Worm (Caenorhabditis elegans) whole organism, young adult: Measurements from ENCODE around the gene ZK757.1.

Experiments used
- B0019.2 ChIP-seq: fragments of 200-800 bp; sonication (Bioruptor generic); conservative IDR thresholded peaks from 2 replicates; pipeline ENCODE4 v1.3.6; 2022; ENCODE audit warnings: missing genetic modification reagents, missing genetic modification characterization, missing compliant biosample characterization
- C17E4.6 ChIP-seq: fragments of 200-800 bp; sonication (Bioruptor generic); IDR thresholded peaks from 2 replicates; pipeline ENCODE4 v1.3.6; 2022; ENCODE audit warnings: missing genetic modification reagents, missing genetic modification characterization, missing compliant biosample characterization
- D2030.7 ChIP-seq: fragments of 200-800 bp; sonication (Bioruptor generic); IDR thresholded peaks from 2 replicates; pipeline ENCODE4 v1.3.6; 2022; ENCODE audit warnings: missing genetic modification reagents, missing genetic modification characterization, missing compliant biosample characterization
- F10E7.11 ChIP-seq: sonication (generic microtip); optimal IDR thresholded peaks from 2 replicates; lab custom pipeline; 2017; ENCODE audit warnings: mild to moderate bottlenecking, missing genetic modification characterization, moderate library complexity, missing compliant biosample characterization
- F23B12.7 ChIP-seq: sonication (generic microtip); optimal IDR thresholded peaks from 2 replicates; lab custom pipeline; 2017; ENCODE audit warnings: missing genetic modification characterization, mild to moderate bottlenecking, missing compliant biosample characterization, antibody characterized with exemption, moderate library complexity; ENCODE audit not compliant: insufficient read depth
- F33H1.4 ChIP-seq: fragments of 200-800 bp; sonication (Bioruptor generic); IDR thresholded peaks from 2 replicates; pipeline ENCODE4 v1.3.6; 2022; ENCODE audit warnings: missing genetic modification reagents, missing genetic modification characterization, missing compliant biosample characterization
- F37B4.10 ChIP-seq: fragments of 200-800 bp; sonication (Bioruptor generic); IDR thresholded peaks from 2 replicates; pipeline ENCODE4 v1.3.6; 2022; ENCODE audit warnings: missing genetic modification characterization, missing compliant biosample characterization
- F55B11.4 ChIP-seq: sonication (generic microtip); optimal IDR thresholded peaks from 2 replicates; lab custom pipeline; 2016; ENCODE audit warnings: missing compliant biosample characterization, missing genetic modification characterization, borderline replicate concordance; ENCODE audit not compliant: insufficient read depth
- K12H6.12 ChIP-seq: fragments of 200-800 bp; sonication (Bioruptor generic); optimal IDR thresholded peaks from 2 replicates; lab custom pipeline; 2018; ENCODE audit warnings: mild to moderate bottlenecking, missing genetic modification characterization, missing compliant biosample characterization
- T26A5.8 ChIP-seq: sonication (generic microtip); optimal IDR thresholded peaks from 2 replicates; lab custom pipeline; 2016; ENCODE audit warnings: missing genetic modification characterization, missing compliant biosample characterization
- ama-1 ChIP-seq, 3 experiments: fragments of 150-350 bp in 1 of 3; sonication (generic microtip) in 2 of 3; optimal IDR thresholded peaks; 2 replicates each; lab custom pipeline; 2014 to 2018; ENCODE audit warnings: missing biosample characterization in 2 of 3, missing genetic modification characterization in 2 of 3, missing genetic modification reagents in 2 of 3
- aptf-3 ChIP-seq: fragments of 200-800 bp; sonication (Bioruptor generic); IDR thresholded peaks from 2 replicates; pipeline ENCODE4 v1.3.6; 2022; ENCODE audit warnings: missing genetic modification characterization, missing compliant biosample characterization
- atf-7 ChIP-seq: sonication (generic microtip); optimal IDR thresholded peaks from 2 replicates; lab custom pipeline; 2017; ENCODE audit warnings: mild to moderate bottlenecking, missing genetic modification characterization, missing compliant biosample characterization
- attf-3 ChIP-seq: fragments of 200-800 bp; sonication (Bioruptor generic); conservative IDR thresholded peaks from 2 replicates; pipeline ENCODE4 v1.3.6; 2022; ENCODE audit warnings: missing genetic modification reagents, missing genetic modification characterization, missing compliant biosample characterization
- attf-5 ChIP-seq: fragments of 200-800 bp; sonication (Bioruptor generic); optimal IDR thresholded peaks from 2 replicates; lab custom pipeline; 2018; ENCODE audit warnings: mild to moderate bottlenecking, missing genetic modification characterization, missing compliant biosample characterization
- ceh-27 ChIP-seq: fragments of 200-800 bp; sonication (Bioruptor generic); optimal IDR thresholded peaks from 2 replicates; lab custom pipeline; 2018; ENCODE audit warnings: mild to moderate bottlenecking, missing genetic modification characterization, moderate library complexity, missing compliant biosample characterization
- chd-7 ChIP-seq: sonication (generic microtip); optimal IDR thresholded peaks from 2 replicates; lab custom pipeline; 2016; ENCODE audit warnings: mild to moderate bottlenecking, missing genetic modification characterization, moderate library complexity, missing compliant biosample characterization
- dox-1 ChIP-seq: fragments of 200-800 bp; sonication (Bioruptor generic); IDR thresholded peaks from 2 replicates; pipeline ENCODE4 v1.3.6; 2022; ENCODE audit warnings: missing genetic modification reagents, missing genetic modification characterization, missing compliant biosample characterization
- dpff-1 ChIP-seq: sonication (generic microtip); optimal IDR thresholded peaks from 2 replicates; lab custom pipeline; 2017; ENCODE audit warnings: mild to moderate bottlenecking, missing genetic modification characterization, missing compliant biosample characterization
- dpl-1 ChIP-seq: fragments of 150-350 bp; optimal IDR thresholded peaks from 2 replicates; lab custom pipeline; 2014; ENCODE audit warnings: missing biosample characterization, missing genetic modification reagents, missing genetic modification characterization
- egl-44 ChIP-seq: fragments of 200-800 bp; sonication (Bioruptor generic); IDR thresholded peaks from 2 replicates; pipeline ENCODE4 v1.3.6; 2022; ENCODE audit warnings: missing genetic modification reagents, missing genetic modification characterization, missing compliant biosample characterization
- him-1 ChIP-seq: sonication (generic microtip); optimal IDR thresholded peaks from 2 replicates; lab custom pipeline; 2016; ENCODE audit warnings: missing genotype, missing genetic modification reagents, missing genetic modification characterization, missing compliant biosample characterization
- hmg-1.2 ChIP-seq: fragments of 200-800 bp; sonication (Bioruptor generic); IDR thresholded peaks from 2 replicates; pipeline ENCODE4 v1.3.6; 2022; ENCODE audit warnings: missing genetic modification reagents, missing genetic modification characterization, missing compliant biosample characterization
- hsf-1 ChIP-seq: fragments of 200-800 bp; sonication (Bioruptor generic); IDR thresholded peaks from 2 replicates; pipeline ENCODE4 v1.3.6; 2022; ENCODE audit warnings: missing genetic modification reagents, missing genetic modification characterization, missing compliant biosample characterization
- let-607 ChIP-seq, 2 experiments: fragments of 200-800 bp in 1 of 2; sonication (Bioruptor generic) in 1 of 2; sonication (generic microtip) in 1 of 2; optimal IDR thresholded peaks; 2 replicates each; lab custom pipeline; 2016 to 2018; ENCODE audit warnings: mild to moderate bottlenecking in 2 of 2, missing compliant biosample characterization in 2 of 2, missing genetic modification characterization in 2 of 2, moderate library complexity in 2 of 2, missing genotype in 1 of 2
- lin-35 ChIP-seq, 3 experiments: fragments of 150-350 bp in 2 of 3; sonication (generic microtip) in 1 of 3; optimal IDR thresholded peaks; 2 replicates each; lab custom pipeline; 2014 to 2018; ENCODE audit warnings: missing biosample characterization in 3 of 3, missing genetic modification characterization in 3 of 3, missing genetic modification reagents in 3 of 3
- lin-40 ChIP-seq: sonication (generic microtip); optimal IDR thresholded peaks from 2 replicates; lab custom pipeline; 2016; ENCODE audit warnings: missing genetic modification characterization, mild to moderate bottlenecking, missing compliant biosample characterization, missing genotype, missing genetic modification reagents
- lin-54 ChIP-seq: fragments of 200-800 bp; sonication (Bioruptor generic); optimal IDR thresholded peaks from 2 replicates; lab custom pipeline; 2018; ENCODE audit warnings: mild to moderate bottlenecking, missing genetic modification characterization, missing compliant biosample characterization
- madf-8 ChIP-seq: fragments of 200-800 bp; sonication (Bioruptor generic); conservative IDR thresholded peaks from 2 replicates; pipeline ENCODE4 v1.3.6; 2022; ENCODE audit warnings: missing genetic modification reagents, missing genetic modification characterization, missing compliant biosample characterization
- mcd-1 ChIP-seq: fragments of 200-800 bp; sonication (Bioruptor generic); IDR thresholded peaks from 2 replicates; pipeline ENCODE4 v1.3.6; 2022; ENCODE audit warnings: missing genetic modification reagents, missing genetic modification characterization, missing compliant biosample characterization
- mes-4 ChIP-seq: sonication (generic microtip); optimal IDR thresholded peaks from 2 replicates; lab custom pipeline; 2016; ENCODE audit warnings: missing genotype, missing genetic modification characterization, missing compliant biosample characterization
- nfyb-1 ChIP-seq: fragments of 200-800 bp; sonication (Bioruptor generic); IDR thresholded peaks from 2 replicates; pipeline ENCODE4 v1.3.6; 2022; ENCODE audit warnings: missing genetic modification reagents, missing genetic modification characterization, missing compliant biosample characterization
- nhr-27 ChIP-seq: fragments of 200-800 bp; sonication (Bioruptor generic); optimal IDR thresholded peaks from 2 replicates; lab custom pipeline; 2018; ENCODE audit warnings: mild to moderate bottlenecking, missing genetic modification characterization, moderate library complexity, missing compliant biosample characterization
- nhr-80 ChIP-seq: sonication (generic microtip); optimal IDR thresholded peaks from 2 replicates; lab custom pipeline; 2016; ENCODE audit warnings: missing genetic modification characterization, missing compliant biosample characterization
- pbrm-1 ChIP-seq: fragments of 200-800 bp; sonication (Bioruptor generic); IDR thresholded peaks from 2 replicates; pipeline ENCODE4 v1.3.6; 2022; ENCODE audit warnings: missing genetic modification reagents, missing genetic modification characterization, missing compliant biosample characterization
- rcor-1 ChIP-seq: fragments of 200-800 bp; sonication (Bioruptor generic); IDR thresholded peaks from 2 replicates; pipeline ENCODE4 v1.3.6; 2022; ENCODE audit warnings: missing genetic modification reagents, missing genetic modification characterization, missing compliant biosample characterization
- rec-8 ChIP-seq, 2 experiments: sonication (generic microtip); optimal IDR thresholded peaks; 2 replicates each; lab custom pipeline; 2016; ENCODE audit warnings: mild to moderate bottlenecking in 2 of 2, missing genetic modification characterization in 2 of 2, missing genetic modification reagents in 2 of 2, missing genotype in 2 of 2, missing biosample characterization in 1 of 2, missing compliant biosample characterization in 1 of 2, moderate library complexity in 1 of 2
- snpc-1.3 ChIP-seq: sonication (generic microtip); optimal IDR thresholded peaks from 2 replicates; lab custom pipeline; 2017; ENCODE audit warnings: missing genetic modification characterization, mild to moderate bottlenecking, missing compliant biosample characterization, antibody characterized with exemption, moderate library complexity, missing genotype, missing genetic modification reagents; ENCODE audit not compliant: insufficient read depth
- snpc-3.4 ChIP-seq: sonication (generic microtip); optimal IDR thresholded peaks from 2 replicates; lab custom pipeline; 2017; ENCODE audit warnings: missing genetic modification characterization, mild to moderate bottlenecking, missing compliant biosample characterization, antibody characterized with exemption, moderate library complexity, missing genotype, missing genetic modification reagents
- somi-1 ChIP-seq: fragments of 200-800 bp; sonication (Bioruptor generic); optimal IDR thresholded peaks from 2 replicates; lab custom pipeline; 2018; ENCODE audit warnings: mild to moderate bottlenecking, missing genetic modification characterization, missing compliant biosample characterization
- zfh-2 ChIP-seq: fragments of 200-800 bp; sonication (Bioruptor generic); conservative IDR thresholded peaks from 2 replicates; pipeline ENCODE4 v1.3.6; 2022; ENCODE audit warnings: missing genetic modification reagents, missing genetic modification characterization, missing compliant biosample characterization
- ztf-18 ChIP-seq: sonication (generic microtip); optimal IDR thresholded peaks from 2 replicates; lab custom pipeline; 2016; ENCODE audit warnings: missing genotype, mild to moderate bottlenecking, missing genetic modification characterization, missing compliant biosample characterization
- ztf-26 ChIP-seq: sonication (generic microtip); optimal IDR thresholded peaks from 2 replicates; lab custom pipeline; 2017; ENCODE audit warnings: missing genetic modification characterization, missing compliant biosample characterization
- ztf-3 ChIP-seq: fragments of 200-800 bp; sonication (Bioruptor generic); optimal IDR thresholded peaks from 2 replicates; lab custom pipeline; 2018; ENCODE audit warnings: mild to moderate bottlenecking, missing genetic modification characterization, missing compliant biosample characterization
- ztf-6 ChIP-seq: fragments of 200-800 bp; sonication (Bioruptor generic); IDR thresholded peaks from 2 replicates; pipeline ENCODE4 v1.3.6; 2022; ENCODE audit warnings: missing genetic modification reagents, missing genetic modification characterization, missing compliant biosample characterization

Gene ZK757.1

ce11 chrIII:9822942-9823341 lies 48.0 kb downstream of the ZK757.1 start, which contains the start of gene arl-5:
TSS of gene arl-5 (plus strand) at chrIII:9823242.
- TF ChIP-seq T26A5.8 = no peak
- TF ChIP-seq, all 124 proteins: peak for 0

- TF ChIP-seq F55B11.4 (tag; lab: Kevin White, UChicago) (no peak), lin-40 (tag; lab: Kevin White, UChicago) (peak; percentile 37), let-607 (tag; optimal IDR thresholded peaks at IDR 0.05; lab: Kevin White, UChicago) (peak; percentile 39 to 46), K12H6.12 (peak; percentile 56), ztf-3 (GFP tag; lab: Kevin White, UChicago) (no peak), lin-54 (GFP tag; lab: Kevin White, UChicago) (peak; percentile 36), madf-8 (no peak), nhr-27 (tag; lab: Kevin White, UChicago) (no peak), C17E4.6 (no peak), rec-8 (tag; optimal IDR thresholded peaks at IDR 0.05; lab: Kevin White, UChicago) (no peak), mcd-1 (GFP tag; lab: Robert Waterston, UW) (peak; percentile 46; the same call in 1 of the 2 replicates), ztf-18 (peak; percentile 31), snpc-3.4 (tag; lab: Kevin White, UChicago) (no peak), F23B12.7 (peak; percentile 41), egl-44 (no peak), B0019.2 (no peak), ceh-27 (GFP tag; lab: Kevin White, UChicago) (peak; percentile 49), ztf-6 (GFP tag; lab: Robert Waterston, UW) (0 out of 2 replicates have a peak, but pooled peaks have one; percentile 66), mes-4 (no peak), hmg-1.2 (GFP tag; lab: Robert Waterston, UW) (peak; percentile 46; the same call in 1 of the 2 replicates), atf-7 (no peak), pbrm-1 (GFP tag; lab: Robert Waterston, UW) (0 out of 2 replicates have a peak, but pooled peaks have one; percentile 12), chd-7 (peak; percentile 52), rcor-1 (GFP tag; lab: Robert Waterston, UW) (peak; percentile 43; the same call in 1 of the 2 replicates), F10E7.11 (tag; lab: Kevin White, UChicago) (no peak), attf-3 (GFP tag; lab: Robert Waterston, UW) (no peak), aptf-3 (GFP tag; lab: Robert Waterston, UW) (no peak), dpff-1 (no peak), D2030.7 (GFP tag; lab: Robert Waterston, UW) (0 out of 2 replicates have a peak, but pooled peaks have one; percentile 19), F33H1.4 (GFP tag; lab: Robert Waterston, UW) (no peak), ztf-26 (tag; lab: Kevin White, UChicago) (peak; percentile 4), nhr-80 (tag; lab: Kevin White, UChicago) (peak; percentile 44), snpc-1.3 (tag; lab: Kevin White, UChicago) (no peak), dpl-1 (GFP tag; lab: Kevin White, UChicago) (peak; percentile 0), somi-1 (GFP tag; lab: Kevin White, UChicago) (peak; percentile 36), hsf-1 (peak; percentile 26; the same call in 1 of the 2 replicates), dox-1 (GFP tag; lab: Robert Waterston, UW) (0 out of 2 replicates have a peak, but pooled peaks have one; percentile 26), attf-5 (GFP tag; lab: Kevin White, UChicago) (peak; percentile 88), F37B4.10 (GFP tag; lab: Robert Waterston, UW) (no peak), ama-1 (optimal IDR thresholded peaks at IDR 0.05; lab: Kevin White, UChicago) (peak; percentile 22), ama-1 (GFP tag; optimal IDR thresholded peaks at IDR 0.05; lab: Kevin White, UChicago) (no peak), lin-35 (GFP tag; optimal IDR thresholded peaks at IDR 0.05; lab: Kevin White, UChicago) (no peak), nfyb-1 (GFP tag; lab: Robert Waterston, UW) (0 out of 2 replicates have a peak, but pooled peaks have one; percentile 18), him-1 (no peak), zfh-2 (GFP tag; lab: Robert Waterston, UW) (peak; percentile 83)
Observed at ce11 chrIII:9818763-9819162, 52.2 kb downstream of the ZK757.1 start, which contains the start of gene panl-3. TSS of gene panl-3 (plus strand) at chrIII:9819056.
